Fruit fly (Drosophila melanogaster): ENCODE data around the gene RabGGTb.

DNA sequence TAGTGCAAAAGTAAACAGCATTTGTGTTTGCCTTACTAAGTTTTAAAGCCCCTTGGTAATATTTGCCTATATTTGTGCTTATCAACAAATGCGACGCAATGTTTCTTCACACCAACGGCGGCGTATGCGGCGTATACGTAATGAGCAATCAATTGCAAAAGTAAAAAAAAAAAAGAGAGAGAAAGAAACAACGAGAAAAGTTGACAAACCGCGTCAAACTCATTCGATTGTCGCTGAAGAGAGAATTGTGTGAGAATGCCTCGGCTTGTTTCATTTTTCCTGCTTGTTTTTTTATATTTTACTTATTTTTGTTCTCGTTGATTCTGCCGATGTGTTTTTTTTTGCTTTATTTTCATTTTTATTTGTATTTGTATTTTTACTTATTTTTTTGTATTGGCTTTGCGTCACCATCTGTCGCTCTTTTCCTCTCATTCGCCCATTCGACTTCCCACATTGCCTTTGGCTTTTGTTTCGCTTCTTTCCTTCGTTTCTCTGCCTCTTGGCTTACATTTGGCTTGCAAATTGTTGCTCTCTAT, 45.4 kb downstream of the RabGGTb start:
- peak; percentile 69 for TF ChIP-seq topi (GFP tag; optimal IDR thresholded peaks at IDR 0.05)
- TF ChIP-seq Hr38 (GFP tag; optimal IDR thresholded peaks at IDR 0.05): no peak

Data from whole organism, prepupa.